Worm (Caenorhabditis elegans): ENCODE results near the gene srw-11.
"Not testable (repeated sequence)": the region's sequence is repeated elsewhere in the genome, so short reads cannot be mapped to it uniquely, and the experiment has no call there.

The srw-11 gene

ce11 chrV:15259904-15260303 is 19.8 kb upstream of the srw-11 start, which contains the start of gene M01B2.8:
TSS of gene M01B2.8 (plus strand) at chrV:15260204.
- no peak for TF ChIP-seq F39B2.1 (GFP tag; IDR thresholded peaks at IDR 0.05)
- TF ChIP-seq F37B4.10 (GFP tag; IDR thresholded peaks at IDR 0.05), result no peak
- no peak for TF ChIP-seq ceh-27 (GFP tag; optimal IDR thresholded peaks at IDR 0.05)
- TF ChIP-seq K12H6.12 (tag; optimal IDR thresholded peaks at IDR 0.05), result no peak
- TF ChIP-seq dpl-1 (GFP tag; optimal IDR thresholded peaks at IDR 0.05), result no peak
- no peak for TF ChIP-seq ztf-26 (tag; optimal IDR thresholded peaks at IDR 0.05)
- no peak for TF ChIP-seq madf-3 (GFP tag; IDR thresholded peaks at IDR 0.05)
- TF ChIP-seq aptf-2 (GFP tag; conservative IDR thresholded peaks at IDR 0.05), result no peak
- no peak for TF ChIP-seq lir-1 (GFP tag; conservative IDR thresholded peaks at IDR 0.05)

DNA sequence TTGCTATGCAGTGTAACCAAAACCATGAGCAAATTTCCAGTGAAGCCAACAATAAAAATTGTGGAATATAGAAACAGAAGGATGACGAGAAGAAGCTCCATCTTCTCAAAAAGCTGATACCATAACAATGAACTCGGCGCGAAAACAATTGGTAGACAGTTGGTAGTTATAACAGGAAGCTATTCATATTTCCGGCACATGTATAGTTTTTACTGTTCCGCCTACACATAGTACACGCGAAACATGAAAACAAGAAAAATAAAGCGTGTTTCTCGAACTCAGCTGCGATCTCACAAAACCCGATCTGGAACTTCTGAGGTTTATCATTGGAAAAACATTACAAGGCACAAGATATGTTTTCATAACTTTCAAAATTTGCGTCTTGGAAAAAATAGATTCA is 18.9 kb upstream of the srw-11 start, which contains the start of gene srsx-37:
TSS of gene srsx-37 (minus strand) at position 101 of the 400 bp plus-strand sequence.
- no peak for TF ChIP-seq ccch-3 (GFP tag; optimal IDR thresholded peaks at IDR 0.05)
- no peak for TF ChIP-seq B0336.3 (GFP tag; IDR thresholded peaks at IDR 0.05)
- TF ChIP-seq bed-2 (GFP tag; IDR thresholded peaks at IDR 0.05), result no peak
- TF ChIP-seq rec-8 (tag; optimal IDR thresholded peaks at IDR 0.05), result no peak
- TF ChIP-seq hsf-1 (GFP tag; IDR thresholded peaks at IDR 0.05), result no peak
- TF ChIP-seq ztf-26 (tag; optimal IDR thresholded peaks at IDR 0.05), result no peak
- no peak for TF ChIP-seq hlh-12 (tag; optimal IDR thresholded peaks at IDR 0.05)
- TF ChIP-seq ceh-79 (tag; optimal IDR thresholded peaks at IDR 0.05), result no peak
- no peak for TF ChIP-seq Y56A3A.18 (GFP tag; IDR thresholded peaks at IDR 0.05)
- TF ChIP-seq lin-35 (GFP tag; optimal IDR thresholded peaks at IDR 0.05), result no peak
- no peak for TF ChIP-seq rcor-1 (GFP tag; IDR thresholded peaks at IDR 0.05)
- no peak for TF ChIP-seq F37B4.10 (GFP tag; IDR thresholded peaks at IDR 0.05)
- TF ChIP-seq ceh-40 (GFP tag; IDR thresholded peaks at IDR 0.05), result no peak
- TF ChIP-seq tbp1 (GFP tag; optimal IDR thresholded peaks at IDR 0.05), result no peak
- no peak for TF ChIP-seq nfya-2 (GFP tag; IDR thresholded peaks at IDR 0.05)
- TF ChIP-seq mcd-1 (GFP tag; IDR thresholded peaks at IDR 0.05), result no peak
- no peak for TF ChIP-seq aptf-2 (GFP tag; conservative IDR thresholded peaks at IDR 0.05)
- TF ChIP-seq sptf-2 (GFP tag; optimal IDR thresholded peaks at IDR 0.05), result no peak
- TF ChIP-seq T07F8.4 (tag; optimal IDR thresholded peaks at IDR 0.05), result no peak

- TF ChIP-seq ceh-100 (GFP tag; IDR thresholded peaks at IDR 0.05); F57A8.1 (GFP tag; optimal IDR thresholded peaks at IDR 0.05); rcor-1 (GFP tag; IDR thresholded peaks at IDR 0.05): not testable (repeated sequence)
These were observed 16.6 kb upstream of the srw-11 start, which contains the start of gene srsx-39 for ce11 chrV:15256669-15257068. TSS of gene srsx-39 (minus strand) at chrV:15256769.

DNA sequence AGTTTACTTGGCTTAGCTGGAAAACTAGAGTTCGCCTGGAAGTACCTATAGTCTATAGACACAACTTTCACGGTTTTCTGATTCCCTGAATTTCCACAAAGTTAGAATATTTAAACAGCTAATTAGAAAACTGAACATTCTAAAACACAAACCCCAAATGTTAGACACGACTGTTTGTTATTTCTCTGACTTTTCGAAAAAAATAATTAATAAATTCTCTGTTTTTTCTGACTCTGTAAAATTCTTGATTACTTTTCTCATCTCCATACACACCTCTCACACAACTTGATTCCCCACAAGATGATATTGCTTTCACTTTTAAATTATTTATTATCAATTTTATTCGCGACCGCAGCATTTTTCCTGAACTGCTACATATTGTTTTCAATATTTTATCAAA is 13.4 kb upstream of the srw-11 start, which contains the start of gene srbc-75:
TSS of gene srbc-75 (plus strand) at position 301 of the 400 bp plus-strand sequence.
- TF ChIP-seq attf-6 (GFP tag; IDR thresholded peaks at IDR 0.05) (no peak), B0035.1 (tag; optimal IDR thresholded peaks at IDR 0.05) (no peak), ztf-22 (GFP tag; optimal IDR thresholded peaks at IDR 0.05) (no peak), unc-130 (GFP tag; optimal IDR thresholded peaks at IDR 0.05) (no peak), lin-40 (tag; optimal IDR thresholded peaks at IDR 0.05) (no peak), tbx-9 (tag; optimal IDR thresholded peaks at IDR 0.05; ENCODE audit: borderline replicate concordance) (no peak), aptf-2 (GFP tag; conservative IDR thresholded peaks at IDR 0.05) (no peak)

ce11 chrV:15252082-15252481 is 12.0 kb upstream of the srw-11 start, which contains the start of gene srbc-76:
TSS of gene srbc-76 (plus strand) at chrV:15252382.
- no peak for TF ChIP-seq egrh-3 (GFP tag; IDR thresholded peaks at IDR 0.05)
- no peak for TF ChIP-seq efl-1 (GFP tag; optimal IDR thresholded peaks at IDR 0.05)
- TF ChIP-seq let-526 (GFP tag; IDR thresholded peaks at IDR 0.05), result no peak
- TF ChIP-seq lag-1 (GFP tag; IDR thresholded peaks at IDR 0.05), result no peak
- no peak for TF ChIP-seq nfyb-1 (GFP tag; IDR thresholded peaks at IDR 0.05)
- TF ChIP-seq nhr-27 (tag; optimal IDR thresholded peaks at IDR 0.05), result no peak
- TF ChIP-seq madf-6 (GFP tag; IDR thresholded peaks at IDR 0.05), result no peak
- TF ChIP-seq tlf-1 (GFP tag; optimal IDR thresholded peaks at IDR 0.05), result no peak
- TF ChIP-seq hlh-26 (GFP tag; conservative IDR thresholded peaks at IDR 0.05), result no peak
- TF ChIP-seq rpc-1 (optimal IDR thresholded peaks at IDR 0.05), result no peak
- TF ChIP-seq rpc-1 (tag; optimal IDR thresholded peaks at IDR 0.05), result no peak
- no peak for TF ChIP-seq mes-4 (tag; optimal IDR thresholded peaks at IDR 0.05)
- no peak for TF ChIP-seq ccch-3 (GFP tag; optimal IDR thresholded peaks at IDR 0.05)

All from whole organism, young adult.